Fruit fly (Drosophila melanogaster): ENCODE results near the gene CG43220.
A peak's percentile ranks its signal among the peaks of the same experiment; 100 is the strongest.

CG43220 gene

DNA sequence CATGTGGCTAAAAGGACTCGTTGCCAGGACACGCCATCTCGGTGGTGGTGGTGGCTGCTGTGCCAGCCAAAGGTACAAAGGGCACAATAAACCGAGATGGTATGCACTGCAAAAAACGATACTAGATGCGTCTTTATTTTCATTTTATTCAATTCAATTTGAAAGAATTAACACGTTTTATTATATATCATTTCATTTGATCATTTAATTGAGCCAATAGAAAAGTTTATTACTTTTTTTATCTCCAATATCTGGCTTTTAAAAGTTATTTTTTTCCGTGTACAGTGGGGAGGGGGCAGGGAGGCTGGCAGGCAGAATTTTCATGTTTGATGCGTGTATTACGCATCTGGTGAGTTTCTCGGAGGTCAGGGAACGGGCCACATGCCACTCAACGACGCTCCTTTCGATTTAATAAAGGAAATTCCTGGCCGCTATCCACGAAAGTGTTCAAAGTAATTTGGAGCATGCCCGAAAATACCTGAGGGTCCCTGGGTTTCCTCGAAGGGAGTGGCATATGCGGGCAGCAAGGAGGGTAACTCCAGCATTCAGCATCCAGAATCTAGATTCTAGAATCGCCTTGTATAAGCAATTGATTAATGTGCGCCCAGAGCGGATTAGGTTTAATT lies 27.8 kb downstream of the CG43220 start (continued):
- TF ChIP-seq Sin3A (optimal IDR thresholded peaks at IDR 0.05): no peak
- peak; percentile 87 for TF ChIP-seq CG32772 (GFP tag; IDR thresholded peaks at IDR 0.05)
- TF ChIP-seq CG13624 (GFP tag; optimal IDR thresholded peaks at IDR 0.05): no peak
- peak; percentile 88 for TF ChIP-seq ranshi (GFP tag; IDR thresholded peaks at IDR 0.05)
- TF ChIP-seq CG9215 (GFP tag; IDR thresholded peaks at IDR 0.05): peak; percentile 73
- peak; percentile 80 for TF ChIP-seq Atf6 (GFP tag; IDR thresholded peaks at IDR 0.05)
- no peak for TF ChIP-seq CG17568 (GFP tag; optimal IDR thresholded peaks at IDR 0.05)
- peak; percentile 95 for TF ChIP-seq CG18262 (tag; optimal IDR thresholded peaks at IDR 0.05)
- peak; percentile 69 for TF ChIP-seq Gsc (GFP tag; IDR thresholded peaks at IDR 0.05)
- TF ChIP-seq CG11696 (GFP tag; IDR thresholded peaks at IDR 0.05): peak; percentile 64; the same call in 1 of the 2 replicates
- TF ChIP-seq zen2 (GFP tag; IDR thresholded peaks at IDR 0.05; ENCODE audit: partially characterized antibody): no peak
- 0 out of 3 replicates have a peak, but pooled peaks have one; percentile 42 for TF ChIP-seq z (GFP tag; IDR thresholded peaks at IDR 0.05)
- TF ChIP-seq CG3065 (GFP tag; optimal IDR thresholded peaks at IDR 0.05): peak; percentile 26
- TF ChIP-seq CG8359 (GFP tag; optimal IDR thresholded peaks at IDR 0.05; ENCODE audit: borderline replicate concordance): peak; percentile 73
- peak; percentile 81 for TF ChIP-seq CG18764 (GFP tag; optimal IDR thresholded peaks at IDR 0.05)
- TF ChIP-seq ken (GFP tag; IDR thresholded peaks at IDR 0.05): peak; percentile 80
- peak; percentile 95 for TF ChIP-seq dmrt11E (tag; optimal IDR thresholded peaks at IDR 0.05)
- TF ChIP-seq twi (tag; optimal IDR thresholded peaks at IDR 0.05): peak; percentile 86
- TF ChIP-seq Oaz (GFP tag; IDR thresholded peaks at IDR 0.05): peak; percentile 54; the same call in 1 of the 2 replicates
- peak; percentile 85 for TF ChIP-seq CG17328 (GFP tag; IDR thresholded peaks at IDR 0.05)
- TF ChIP-seq tll (GFP tag; optimal IDR thresholded peaks at IDR 0.05): peak in 1 of 2 experiments; percentile 45
- TF ChIP-seq abd-A (tag; optimal IDR thresholded peaks at IDR 0.05): peak; percentile 89
- TF ChIP-seq Bgb (GFP tag; IDR thresholded peaks at IDR 0.05; ENCODE audit: partially characterized antibody): no peak
- TF ChIP-seq CG9932 (GFP tag; IDR thresholded peaks at IDR 0.05): peak; percentile 69
- no peak for TF ChIP-seq pho (GFP tag; optimal IDR thresholded peaks at IDR 0.05)
- TF ChIP-seq CG10959 (GFP tag; IDR thresholded peaks at IDR 0.05): peak; percentile 76
- no peak for TF ChIP-seq inv (GFP tag; IDR thresholded peaks at IDR 0.05; ENCODE audit: partially characterized antibody)
- peak; percentile 87 for TF ChIP-seq CG11695 (GFP tag; IDR thresholded peaks at IDR 0.05)
- peak; percentile 83 for TF ChIP-seq HLH3B (GFP tag; IDR thresholded peaks at IDR 0.05)
- TF ChIP-seq CG16813 (GFP tag; IDR thresholded peaks at IDR 0.05; ENCODE audit: partially characterized antibody): no peak
- TF ChIP-seq CG16815 (GFP tag; optimal IDR thresholded peaks at IDR 0.05): peak; percentile 84
- TF ChIP-seq E2f2 (GFP tag; IDR thresholded peaks at IDR 0.05): peak; percentile 61; the same call in 1 of the 2 replicates
- TF ChIP-seq Fer3 (tag; optimal IDR thresholded peaks at IDR 0.05): peak; percentile 87
- peak; percentile 17 for TF ChIP-seq CG10565 (GFP tag; optimal IDR thresholded peaks at IDR 0.05)
- TF ChIP-seq zf30C (GFP tag; optimal IDR thresholded peaks at IDR 0.05): peak; percentile 91
- peak; percentile 85 for TF ChIP-seq pnt (GFP tag; optimal IDR thresholded peaks at IDR 0.05)
- TF ChIP-seq CG10366 (GFP tag; IDR thresholded peaks at IDR 0.05): peak; percentile 64
- TF ChIP-seq ATbp (GFP tag; optimal IDR thresholded peaks at IDR 0.05): peak; percentile 89
- peak; percentile 86 for TF ChIP-seq Ada2b (GFP tag; IDR thresholded peaks at IDR 0.05)
- TF ChIP-seq Mrtf (GFP tag; IDR thresholded peaks at IDR 0.05): peak; percentile 76; the same call in 2 of the 3 replicates
- TF ChIP-seq CG6654 (GFP tag; optimal IDR thresholded peaks at IDR 0.05): peak; percentile 63
- no peak for TF ChIP-seq zfh2 (GFP tag; optimal IDR thresholded peaks at IDR 0.05)
- peak; percentile 84 for TF ChIP-seq Chrac-16 (GFP tag; optimal IDR thresholded peaks at IDR 0.05)
- TF ChIP-seq unc-4 (GFP tag; IDR thresholded peaks at IDR 0.05; ENCODE audit: partially characterized antibody): no peak
- TF ChIP-seq Ptx1 (GFP tag; IDR thresholded peaks at IDR 0.05): peak; percentile 83
- no peak for TF ChIP-seq en (GFP tag; optimal IDR thresholded peaks at IDR 0.05)
- TF ChIP-seq CG1603 (tag; optimal IDR thresholded peaks at IDR 0.05): peak; percentile 48
- TF ChIP-seq CG15011 (GFP tag; optimal IDR thresholded peaks at IDR 0.05): peak; percentile 72
- TF ChIP-seq CG7786 (GFP tag; optimal IDR thresholded peaks at IDR 0.05): peak; percentile 64
- TF ChIP-seq Eip74EF (GFP tag; optimal IDR thresholded peaks at IDR 0.05): peak in 1 of 2 experiments; percentile 78
